Worm (Caenorhabditis elegans) whole organism, L4 larva: ENCODE measurements around the gene zig-13.
"Not testable (repeated sequence)": the region's sequence is repeated elsewhere in the genome, so short reads cannot be mapped to it uniquely, and the experiment has no call there.

Experiments
- lin-13 ChIP-seq: fragments of 150-350 bp; optimal IDR thresholded peaks from 2 replicates; lab custom pipeline; 2014; ENCODE audit warnings: missing biosample characterization, missing genetic modification reagents, missing genetic modification characterization
- lin-38 ChIP-seq: fragments of 200-800 bp; sonication (Bioruptor generic); IDR thresholded peaks from 2 replicates; pipeline ENCODE4 v1.3.6; 2022; ENCODE audit warnings: missing genetic modification reagents, missing genetic modification characterization, missing compliant biosample characterization
- mxl-2 ChIP-seq: fragments of 200-800 bp; sonication (Bioruptor generic); conservative IDR thresholded peaks from 2 replicates; pipeline ENCODE4 v1.3.6; 2022; ENCODE audit warnings: missing genetic modification reagents, missing genetic modification characterization, missing compliant biosample characterization
- tra-1 ChIP-seq: fragments of 200-800 bp; sonication (Bioruptor generic); IDR thresholded peaks from 2 replicates; pipeline ENCODE4 v1.3.6; 2022; ENCODE audit warnings: missing genetic modification reagents, missing genetic modification characterization, missing compliant biosample characterization
- unc-130 ChIP-seq: sonication (generic microtip); optimal IDR thresholded peaks from 2 replicates; lab custom pipeline; 2016; ENCODE audit warnings: missing genetic modification reagents, missing genetic modification characterization, missing compliant biosample characterization

ce11 chrIII:168376-168775 is 11.8 kb upstream of the zig-13 start:
- TF ChIP-seq unc-130 (GFP tag; lab: Kevin White, UChicago); lin-13; tra-1 (GFP tag; lab: Robert Waterston, UW); mxl-2 (GFP tag; lab: Robert Waterston, UW); lin-38 (GFP tag; lab: Robert Waterston, UW): not testable (repeated sequence)
